Worm (Caenorhabditis elegans): ENCODE data around the gene C53D6.4.

ce11 chrIV:9016477-9016876, 4.3 kb downstream of the C53D6.4 start, which contains the start of gene acc-2:
- no peak for TF ChIP-seq mep-1 (tag; optimal IDR thresholded peaks at IDR 0.05)
- TF ChIP-seq unc-62 (GFP tag; optimal IDR thresholded peaks at IDR 0.05): no peak
- TF ChIP-seq elt-1 (tag; optimal IDR thresholded peaks at IDR 0.05; ENCODE audit: borderline replicate concordance, insufficient read depth): no peak
- TF ChIP-seq nhr-2 (tag; optimal IDR thresholded peaks at IDR 0.05): no peak
- no peak for TF ChIP-seq blmp-1 (tag; optimal IDR thresholded peaks at IDR 0.05)
- TF ChIP-seq ces-1 (GFP tag; optimal IDR thresholded peaks at IDR 0.05): no peak
- TF ChIP-seq nhr-76 (tag; optimal IDR thresholded peaks at IDR 0.05): no peak
- no peak for TF ChIP-seq flh-1 (GFP tag; optimal IDR thresholded peaks at IDR 0.05)
- TF ChIP-seq snpc-4 (tag; optimal IDR thresholded peaks at IDR 0.05): no peak
- TF ChIP-seq lsy-2 (tag; optimal IDR thresholded peaks at IDR 0.05): no peak
- TF ChIP-seq nhr-237 (tag; optimal IDR thresholded peaks at IDR 0.05): no peak
- TF ChIP-seq pha-4 (tag; optimal IDR thresholded peaks at IDR 0.05): no peak
- TF ChIP-seq unc-39 (tag; optimal IDR thresholded peaks at IDR 0.05): no peak
